Worm (Caenorhabditis elegans) whole organism, L1 larva: ENCODE data around the gene Y57G11A.5.

Source experiments
- C04F5.9 ChIP-seq: sonication (generic microtip); optimal IDR thresholded peaks from 2 replicates; lab custom pipeline; 2016; ENCODE audit warnings: missing genetic modification characterization, missing compliant biosample characterization
- C16A3.4 ChIP-seq: fragments of 150-350 bp; optimal IDR thresholded peaks from 2 replicates; lab custom pipeline; 2014; ENCODE audit warnings: missing biosample characterization, missing genetic modification characterization
- Y116A8C.19 ChIP-seq: sonication (generic microtip); optimal IDR thresholded peaks from 2 replicates; lab custom pipeline; 2016; ENCODE audit warnings: missing compliant biosample characterization, missing genetic modification characterization, borderline replicate concordance
- alr-1 ChIP-seq: fragments of 200-800 bp; sonication (Bioruptor generic); optimal IDR thresholded peaks from 2 replicates; lab custom pipeline; 2018; ENCODE audit warnings: borderline replicate concordance, mild to moderate bottlenecking, missing genetic modification characterization, missing compliant biosample characterization
- ama-1 ChIP-seq: fragments of 150-350 bp; optimal IDR thresholded peaks from 2 replicates; lab custom pipeline; 2014
- blmp-1 ChIP-seq: fragments of 150-350 bp; optimal IDR thresholded peaks from 2 replicates; lab custom pipeline; 2014; ENCODE audit warnings: missing biosample characterization, missing genetic modification characterization
- ceh-63 ChIP-seq: fragments of 200-800 bp; sonication (Bioruptor generic); optimal IDR thresholded peaks from 2 replicates; lab custom pipeline; 2018; ENCODE audit warnings: mild to moderate bottlenecking, missing genetic modification characterization, missing compliant biosample characterization
- ceh-8 ChIP-seq: fragments of 200-800 bp; sonication (Bioruptor generic); optimal IDR thresholded peaks from 2 replicates; lab custom pipeline; 2018; ENCODE audit warnings: mild to moderate bottlenecking, missing genetic modification characterization, moderate library complexity, missing compliant biosample characterization
- ceh-90 ChIP-seq: sonication (generic microtip); optimal IDR thresholded peaks from 2 replicates; lab custom pipeline; 2016; ENCODE audit warnings: missing genetic modification characterization, missing compliant biosample characterization
- efl-1 ChIP-seq, 4 experiments: fragments of 150-350 bp; optimal IDR thresholded peaks in 3 of 4; peaks in 1 of 4; 1 replicate in 1 of 4; 2 replicates in 3 of 4; lab custom pipeline; 2014; ENCODE audit warnings: missing biosample characterization in 2 of 4, missing genetic modification characterization in 2 of 4, missing genetic modification reagents in 2 of 4
- efl-3 ChIP-seq: fragments of 200-800 bp; sonication (Bioruptor generic); optimal IDR thresholded peaks from 2 replicates; lab custom pipeline; 2018; ENCODE audit warnings: mild to moderate bottlenecking, missing genetic modification characterization, missing compliant biosample characterization
- egl-13 ChIP-seq: sonication (generic microtip); optimal IDR thresholded peaks from 2 replicates; lab custom pipeline; 2016; ENCODE audit warnings: missing genotype, missing genetic modification reagents, missing genetic modification characterization, missing compliant biosample characterization
- egl-27 ChIP-seq, 2 experiments: fragments of 150-350 bp in 1 of 2; sonication (generic microtip); optimal IDR thresholded peaks; 3 replicates each; lab custom pipeline; 2017 to 2018; ENCODE audit warnings: missing biosample characterization in 2 of 2, missing genetic modification characterization in 2 of 2, missing genetic modification reagents in 2 of 2
- elt-2 ChIP-seq: sonication (generic microtip); optimal IDR thresholded peaks from 2 replicates; lab custom pipeline; 2016; ENCODE audit warnings: missing genetic modification characterization, mild to moderate bottlenecking, inconsistent platforms, missing compliant biosample characterization, missing genetic modification reagents
- elt-3 ChIP-seq, 6 experiments: fragments of 150-350 bp in 1 of 6; sonication (generic microtip); optimal IDR thresholded peaks; 2 replicates each; lab custom pipeline; 2017 to 2018; ENCODE audit warnings: missing biosample characterization in 6 of 6, missing genetic modification characterization in 6 of 6, inconsistent platforms in 1 of 6
- ets-5 ChIP-seq: fragments of 200-800 bp; sonication (Bioruptor generic); IDR thresholded peaks from 2 replicates; pipeline ENCODE4 v1.3.6; 2022; ENCODE audit warnings: missing genetic modification characterization, missing compliant biosample characterization
- fkh-8 ChIP-seq: sonication (generic microtip); optimal IDR thresholded peaks from 2 replicates; lab custom pipeline; 2016; ENCODE audit warnings: mild to moderate bottlenecking, missing genetic modification characterization, missing compliant biosample characterization
- fos-1 ChIP-seq: fragments of 150-350 bp; optimal IDR thresholded peaks from 2 replicates; lab custom pipeline; 2014; ENCODE audit warnings: missing biosample characterization, missing genetic modification characterization
- grh-1 ChIP-seq: fragments of 200-800 bp; sonication (Bioruptor generic); IDR thresholded peaks from 2 replicates; pipeline ENCODE4 v1.3.6; 2022; ENCODE audit warnings: missing genetic modification reagents, missing genetic modification characterization, missing compliant biosample characterization
- hpl-2 ChIP-seq: fragments of 150-350 bp; optimal IDR thresholded peaks from 2 replicates; lab custom pipeline; 2014; ENCODE audit warnings: missing biosample characterization, missing genetic modification reagents, missing genetic modification characterization
- irx-1 ChIP-seq: sonication (generic microtip); optimal IDR thresholded peaks from 2 replicates; lab custom pipeline; 2016; ENCODE audit warnings: missing genetic modification characterization, missing compliant biosample characterization
- lin-35 ChIP-seq, 2 experiments: fragments of 150-350 bp; optimal IDR thresholded peaks; 2 replicates each; lab custom pipeline; 2014; ENCODE audit warnings: missing biosample characterization in 2 of 2, missing genetic modification characterization in 2 of 2, missing genetic modification reagents in 2 of 2
- lin-39 ChIP-seq: fragments of 150-350 bp; optimal IDR thresholded peaks from 2 replicates; lab custom pipeline; 2014; ENCODE audit warnings: missing biosample characterization, missing genetic modification reagents, missing genetic modification characterization
- lir-3 ChIP-seq: sonication (generic microtip); optimal IDR thresholded peaks from 2 replicates; lab custom pipeline; 2016; ENCODE audit warnings: mild to moderate bottlenecking, missing genetic modification characterization, moderate library complexity, missing compliant biosample characterization; ENCODE audit not compliant: poor library complexity
- mab-9 ChIP-seq: fragments of 200-800 bp; sonication (Bioruptor generic); IDR thresholded peaks from 2 replicates; pipeline ENCODE4 v1.3.6; 2022; ENCODE audit warnings: missing genetic modification reagents, missing genetic modification characterization, missing compliant biosample characterization
- mdl-1 ChIP-seq, 2 experiments: fragments of 150-350 bp; optimal IDR thresholded peaks; 2 replicates each; lab custom pipeline; 2014 to 2017; ENCODE audit warnings: missing biosample characterization in 2 of 2, missing genetic modification characterization in 2 of 2, inconsistent platforms in 1 of 2
- nhr-12 ChIP-seq: sonication (generic microtip); optimal IDR thresholded peaks from 2 replicates; lab custom pipeline; 2017; ENCODE audit warnings: missing biosample characterization, missing genetic modification characterization
- nhr-19 ChIP-seq: fragments of 200-800 bp; sonication (Bioruptor generic); conservative IDR thresholded peaks from 2 replicates; pipeline ENCODE4 v1.3.6; 2022; ENCODE audit warnings: missing genetic modification characterization, missing compliant biosample characterization
- nhr-71 ChIP-seq: sonication (generic microtip); optimal IDR thresholded peaks from 2 replicates; lab custom pipeline; 2016; ENCODE audit warnings: mild to moderate bottlenecking, missing genetic modification characterization, moderate library complexity, missing compliant biosample characterization
- nhr-77 ChIP-seq: fragments of 150-350 bp; optimal IDR thresholded peaks from 2 replicates; lab custom pipeline; 2014; ENCODE audit warnings: missing biosample characterization, missing genetic modification characterization
- nhr-84 ChIP-seq: sonication (generic microtip); optimal IDR thresholded peaks from 2 replicates; lab custom pipeline; 2017; ENCODE audit warnings: missing biosample characterization, missing genetic modification characterization
- nhr-85 ChIP-seq: sonication (generic microtip); peaks from one replicate; lab custom pipeline; 2016; ENCODE audit warnings: missing genetic modification characterization, inconsistent platforms, missing compliant biosample characterization
- pax-3 ChIP-seq: fragments of 200-800 bp; sonication (Bioruptor generic); optimal IDR thresholded peaks from 2 replicates; lab custom pipeline; 2018; ENCODE audit warnings: mild to moderate bottlenecking, missing genetic modification characterization, moderate library complexity, missing compliant biosample characterization
- rnt-1 ChIP-seq: sonication (generic microtip); optimal IDR thresholded peaks from 2 replicates; lab custom pipeline; 2016; ENCODE audit warnings: mild to moderate bottlenecking, missing genetic modification characterization, moderate library complexity, missing compliant biosample characterization
- skn-1 ChIP-seq: fragments of 150-350 bp; optimal IDR thresholded peaks from 2 replicates; lab custom pipeline; 2014; ENCODE audit warnings: missing biosample characterization, missing genetic modification characterization
- snu-23 ChIP-seq: sonication (generic microtip); optimal IDR thresholded peaks from 2 replicates; lab custom pipeline; 2016; ENCODE audit warnings: missing genetic modification characterization, missing compliant biosample characterization
- sox-4 ChIP-seq: sonication (generic microtip); optimal IDR thresholded peaks from 2 replicates; lab custom pipeline; 2016; ENCODE audit warnings: missing genetic modification characterization, missing compliant biosample characterization
- sptf-1 ChIP-seq: fragments of 150-350 bp; optimal IDR thresholded peaks from 2 replicates; lab custom pipeline; 2014; ENCODE audit warnings: missing biosample characterization, missing genetic modification characterization
- swsn-7 ChIP-seq: sonication (generic microtip); optimal IDR thresholded peaks from 2 replicates; lab custom pipeline; 2016; ENCODE audit warnings: missing genetic modification characterization, missing compliant biosample characterization
- tbx-2 ChIP-seq: sonication (generic microtip); optimal IDR thresholded peaks from 2 replicates; lab custom pipeline; 2016; ENCODE audit warnings: missing genetic modification characterization, missing compliant biosample characterization
- unc-130 ChIP-seq: fragments of 150-350 bp; optimal IDR thresholded peaks from 2 replicates; lab custom pipeline; 2017; ENCODE audit warnings: missing biosample characterization, missing genetic modification characterization, inconsistent platforms
- unc-62 ChIP-seq: fragments of 150-350 bp; optimal IDR thresholded peaks from 2 replicates; lab custom pipeline; 2014; ENCODE audit warnings: missing biosample characterization, missing genetic modification reagents, missing genetic modification characterization
- unc-86 ChIP-seq: sonication (generic microtip); optimal IDR thresholded peaks from 2 replicates; lab custom pipeline; 2016; ENCODE audit warnings: missing genetic modification characterization, missing compliant biosample characterization
- unc-98 ChIP-seq: fragments of 200-800 bp; sonication (Bioruptor generic); IDR thresholded peaks from 2 replicates; pipeline ENCODE4 v1.3.6; 2022; ENCODE audit warnings: missing genetic modification characterization, missing compliant biosample characterization
- xbp-1 ChIP-seq: sonication (generic microtip); optimal IDR thresholded peaks from 2 replicates; lab custom pipeline; 2016; ENCODE audit warnings: missing genetic modification characterization, missing compliant biosample characterization
- zag-1 ChIP-seq: fragments of 150-350 bp; optimal IDR thresholded peaks from 2 replicates; lab custom pipeline; 2014; ENCODE audit warnings: missing biosample characterization, missing genetic modification characterization
- ztf-11 ChIP-seq, 2 experiments: sonication (generic microtip); optimal IDR thresholded peaks; 2 replicates each; lab custom pipeline; 2016 to 2017; ENCODE audit warnings: missing genetic modification characterization in 2 of 2, missing biosample characterization in 1 of 2, missing compliant biosample characterization in 1 of 2

Y57G11A.5 gene

DNA sequence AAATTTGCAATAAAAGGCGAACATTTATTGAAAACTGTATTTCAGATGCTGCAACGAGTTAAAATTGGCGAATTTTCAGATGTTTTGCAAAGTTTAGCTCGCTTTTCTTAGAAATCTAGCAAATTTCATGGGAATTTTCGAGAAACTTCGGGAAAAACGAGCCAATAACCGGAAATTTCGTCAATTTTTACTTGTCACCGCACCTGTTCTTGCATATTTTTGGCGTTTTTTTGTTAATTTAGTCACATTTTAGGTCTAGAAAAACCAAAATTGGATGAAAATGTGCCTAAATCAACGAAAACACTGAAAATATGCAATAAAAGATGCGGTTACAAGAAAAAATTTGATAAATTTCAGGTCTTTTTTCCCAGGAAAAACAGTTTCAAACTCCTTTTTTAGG is 45.5 kb downstream of the Y57G11A.5 start:
- TF ChIP-seq nhr-77 (tag; lab: Kevin White, UChicago) (no peak), nhr-19 (GFP tag; lab: Robert Waterston, UW) (no peak), nhr-85 (tag; lab: Kevin White, UChicago) (no peak), mdl-1 (tag; optimal IDR thresholded peaks at IDR 0.05; lab: Kevin White, UChicago) (no peak), sptf-1 (tag; lab: Kevin White, UChicago) (no peak), mab-9 (GFP tag; lab: Robert Waterston, UW) (no peak), C16A3.4 (no peak)

- TF ChIP-seq ceh-8 (GFP tag; lab: Kevin White, UChicago) (no peak), skn-1 (tag; lab: Kevin White, UChicago) (no peak), elt-2 (tag; lab: Kevin White, UChicago) (no peak), hpl-2 (GFP tag; lab: Kevin White, UChicago) (no peak), nhr-84 (tag; lab: Kevin White, UChicago) (no peak), ama-1 (lab: Kevin White, UChicago) (no peak), ceh-90 (no peak), efl-1 (optimal IDR thresholded peaks at IDR 0.05; lab: Kevin White, UChicago) (no peak), efl-1 (GFP tag; optimal IDR thresholded peaks at IDR 0.05 in 1 of 2; lab: Kevin White, UChicago) (no peak), swsn-7 (tag; lab: Kevin White, UChicago) (no peak), blmp-1 (tag; lab: Kevin White, UChicago) (no peak), pax-3 (tag; lab: Kevin White, UChicago) (no peak), nhr-71 (tag; lab: Kevin White, UChicago) (no peak), ets-5 (GFP tag; lab: Robert Waterston, UW) (no peak), C04F5.9 (tag; lab: Kevin White, UChicago) (no peak), unc-86 (tag; lab: Kevin White, UChicago) (no peak), snu-23 (no peak), C16A3.4 (no peak)
These were observed 46.3 kb downstream of the Y57G11A.5 start for ce11 chrIV:14466048-14466447.

- TF ChIP-seq nhr-12 (tag; lab: Kevin White, UChicago) (no peak), egl-13 (peak; percentile 86), sox-4 (tag; lab: Kevin White, UChicago) (peak; percentile 84), pax-3 (tag; lab: Kevin White, UChicago) (peak; percentile 89), snu-23 (peak; percentile 99), grh-1 (GFP tag; lab: Robert Waterston, UW) (peak; percentile 90), rnt-1 (tag; lab: Kevin White, UChicago) (peak; percentile 96), fos-1 (tag; lab: Kevin White, UChicago) (peak; percentile 96), sptf-1 (tag; lab: Kevin White, UChicago) (no peak), elt-3 (tag; optimal IDR thresholded peaks at IDR 0.05; lab: Kevin White, UChicago) (peak in 4 of 6 experiments; percentile 47 to 99 (median 92)), zag-1 (tag; lab: Kevin White, UChicago) (peak; percentile 98), fkh-8 (tag; lab: Kevin White, UChicago) (peak; percentile 97), lin-39 (tag; lab: Kevin White, UChicago) (peak; percentile 98), ceh-8 (GFP tag; lab: Kevin White, UChicago) (peak; percentile 97), ets-5 (GFP tag; lab: Robert Waterston, UW) (no peak), unc-98 (no peak), swsn-7 (tag; lab: Kevin White, UChicago) (peak; percentile 97), egl-27 (tag; optimal IDR thresholded peaks at IDR 0.05; lab: Kevin White, UChicago) (peak; percentile 67 to 87), unc-130 (tag; lab: Kevin White, UChicago) (peak; percentile 97), lir-3 (tag; lab: Kevin White, UChicago) (peak; percentile 89), ztf-11 (tag; optimal IDR thresholded peaks at IDR 0.05; lab: Kevin White, UChicago) (peak in 1 of 2 experiments; percentile 72), irx-1 (tag; lab: Kevin White, UChicago) (peak; percentile 93), ama-1 (lab: Kevin White, UChicago) (peak; percentile 68), ceh-63 (GFP tag; lab: Kevin White, UChicago) (no peak), lin-35 (GFP tag; optimal IDR thresholded peaks at IDR 0.05; lab: Kevin White, UChicago) (peak; percentile 100), unc-62 (GFP tag; lab: Kevin White, UChicago) (no peak), xbp-1 (tag; lab: Kevin White, UChicago) (peak; percentile 97), nhr-71 (tag; lab: Kevin White, UChicago) (peak; percentile 99), efl-3 (GFP tag; lab: Kevin White, UChicago) (no peak), alr-1 (tag; lab: Kevin White, UChicago) (no peak), tbx-2 (tag; lab: Kevin White, UChicago) (peak; percentile 97), Y116A8C.19 (tag; lab: Kevin White, UChicago) (no peak), elt-2 (tag; lab: Kevin White, UChicago) (peak; percentile 75)
These were observed 48.2 kb downstream of the Y57G11A.5 start, which contains the start of gene dld-1 for ce11 chrIV:14464065-14464567. Gene dld-1, plus strand, starts transcription at chrIV:14464517.
